Worm (Caenorhabditis elegans) whole organism, young adult: ENCODE data around the gene C41A3.2.
A peak's percentile ranks its signal among the peaks of the same experiment; 100 is the strongest.

Source experiments
- B0261.1 ChIP-seq: sonication (generic microtip); optimal IDR thresholded peaks from 2 replicates; lab custom pipeline; 2016; ENCODE audit warnings: mild to moderate bottlenecking, missing genetic modification characterization, moderate library complexity, missing compliant biosample characterization
- F10E7.11 ChIP-seq: sonication (generic microtip); optimal IDR thresholded peaks from 2 replicates; lab custom pipeline; 2017; ENCODE audit warnings: mild to moderate bottlenecking, missing genetic modification characterization, moderate library complexity, missing compliant biosample characterization
- F39B2.1 ChIP-seq: fragments of 200-800 bp; sonication (Bioruptor generic); IDR thresholded peaks from 2 replicates; pipeline ENCODE4 v1.3.6; 2022; ENCODE audit warnings: missing genetic modification reagents, missing genetic modification characterization, missing compliant biosample characterization
- F57C9.4 ChIP-seq: sonication (generic microtip); optimal IDR thresholded peaks from 2 replicates; lab custom pipeline; 2017; ENCODE audit warnings: mild to moderate bottlenecking, missing genetic modification characterization, missing compliant biosample characterization
- K12H6.12 ChIP-seq: fragments of 200-800 bp; sonication (Bioruptor generic); optimal IDR thresholded peaks from 2 replicates; lab custom pipeline; 2018; ENCODE audit warnings: mild to moderate bottlenecking, missing genetic modification characterization, missing compliant biosample characterization
- Y53G8AR.9 ChIP-seq: fragments of 200-800 bp; sonication (Bioruptor generic); conservative IDR thresholded peaks from 2 replicates; pipeline ENCODE4 v1.3.6; 2022; ENCODE audit warnings: missing genetic modification reagents, missing genetic modification characterization, missing compliant biosample characterization
- Y56A3A.18 ChIP-seq: fragments of 200-800 bp; sonication (Bioruptor generic); IDR thresholded peaks from 2 replicates; pipeline ENCODE4 v1.3.6; 2022; ENCODE audit warnings: missing genetic modification reagents, missing genetic modification characterization, missing compliant biosample characterization
- Y79H2A.3 ChIP-seq: fragments of 200-800 bp; sonication (Bioruptor generic); conservative IDR thresholded peaks from 2 replicates; pipeline ENCODE4 v1.3.6; 2022; ENCODE audit warnings: missing genetic modification reagents, missing genetic modification characterization, missing compliant biosample characterization
- atf-7 ChIP-seq: sonication (generic microtip); optimal IDR thresholded peaks from 2 replicates; lab custom pipeline; 2017; ENCODE audit warnings: mild to moderate bottlenecking, missing genetic modification characterization, missing compliant biosample characterization
- attf-3 ChIP-seq: fragments of 200-800 bp; sonication (Bioruptor generic); conservative IDR thresholded peaks from 2 replicates; pipeline ENCODE4 v1.3.6; 2022; ENCODE audit warnings: missing genetic modification reagents, missing genetic modification characterization, missing compliant biosample characterization
- bed-1 ChIP-seq: fragments of 200-800 bp; sonication (Bioruptor generic); IDR thresholded peaks from 2 replicates; pipeline ENCODE4 v1.3.6; 2022; ENCODE audit warnings: missing genetic modification reagents, missing genetic modification characterization, missing compliant biosample characterization
- bed-2 ChIP-seq: fragments of 200-800 bp; sonication (Bioruptor generic); IDR thresholded peaks from 2 replicates; pipeline ENCODE4 v1.3.6; 2022; ENCODE audit warnings: missing genetic modification reagents, missing genetic modification characterization, missing compliant biosample characterization
- cebp-1 ChIP-seq, 2 experiments: fragments of 200-800 bp in 1 of 2; sonication (Bioruptor generic) in 1 of 2; sonication (generic microtip) in 1 of 2; IDR thresholded peaks in 1 of 2; optimal IDR thresholded peaks in 1 of 2; 2 replicates each; pipeline versions ENCODE4 v1.3.6 to Lab custom; 2017 to 2022; ENCODE audit warnings: missing compliant biosample characterization in 2 of 2, missing genetic modification characterization in 2 of 2, mild to moderate bottlenecking in 1 of 2, missing genetic modification reagents in 1 of 2, moderate library complexity in 1 of 2
- ceh-27 ChIP-seq: fragments of 200-800 bp; sonication (Bioruptor generic); optimal IDR thresholded peaks from 2 replicates; lab custom pipeline; 2018; ENCODE audit warnings: mild to moderate bottlenecking, missing genetic modification characterization, moderate library complexity, missing compliant biosample characterization
- ceh-40 ChIP-seq: fragments of 200-800 bp; sonication (Bioruptor generic); IDR thresholded peaks from 2 replicates; pipeline ENCODE4 v1.3.6; 2022; ENCODE audit warnings: missing genetic modification characterization, missing compliant biosample characterization
- ceh-79 ChIP-seq: sonication (generic microtip); optimal IDR thresholded peaks from 2 replicates; lab custom pipeline; 2017; ENCODE audit warnings: mild to moderate bottlenecking, missing genetic modification characterization, missing compliant biosample characterization
- chd-7 ChIP-seq: sonication (generic microtip); optimal IDR thresholded peaks from 2 replicates; lab custom pipeline; 2016; ENCODE audit warnings: mild to moderate bottlenecking, missing genetic modification characterization, moderate library complexity, missing compliant biosample characterization
- dox-1 ChIP-seq: fragments of 200-800 bp; sonication (Bioruptor generic); IDR thresholded peaks from 2 replicates; pipeline ENCODE4 v1.3.6; 2022; ENCODE audit warnings: missing genetic modification reagents, missing genetic modification characterization, missing compliant biosample characterization
- dpff-1 ChIP-seq: sonication (generic microtip); optimal IDR thresholded peaks from 2 replicates; lab custom pipeline; 2017; ENCODE audit warnings: mild to moderate bottlenecking, missing genetic modification characterization, missing compliant biosample characterization
- efl-1 ChIP-seq: fragments of 150-350 bp; optimal IDR thresholded peaks from 2 replicates; lab custom pipeline; 2014; ENCODE audit warnings: missing biosample characterization, missing genetic modification reagents, missing genetic modification characterization
- egrh-3 ChIP-seq: fragments of 200-800 bp; sonication (Bioruptor generic); IDR thresholded peaks from 2 replicates; pipeline ENCODE4 v1.3.6; 2022; ENCODE audit warnings: missing genetic modification reagents, missing genetic modification characterization, missing compliant biosample characterization
- ekl-4 ChIP-seq: fragments of 200-800 bp; sonication (Bioruptor generic); IDR thresholded peaks from 2 replicates; pipeline ENCODE4 v1.3.6; 2022; ENCODE audit warnings: missing genetic modification reagents, missing genetic modification characterization, missing compliant biosample characterization
- fkh-3 ChIP-seq: sonication (generic microtip); optimal IDR thresholded peaks from 2 replicates; lab custom pipeline; 2016; ENCODE audit warnings: mild to moderate bottlenecking, missing genetic modification characterization, missing compliant biosample characterization
- gei-17 ChIP-seq: fragments of 200-800 bp; sonication (Bioruptor generic); optimal IDR thresholded peaks from 2 replicates; lab custom pipeline; 2018; ENCODE audit warnings: mild to moderate bottlenecking, missing genetic modification characterization, missing compliant biosample characterization
- hlh-26 ChIP-seq: fragments of 200-800 bp; sonication (Bioruptor generic); conservative IDR thresholded peaks from 2 replicates; pipeline ENCODE4 v1.3.6; 2022; ENCODE audit warnings: missing genetic modification reagents, missing genetic modification characterization, missing compliant biosample characterization
- hmg-1.2 ChIP-seq: fragments of 200-800 bp; sonication (Bioruptor generic); IDR thresholded peaks from 2 replicates; pipeline ENCODE4 v1.3.6; 2022; ENCODE audit warnings: missing genetic modification reagents, missing genetic modification characterization, missing compliant biosample characterization
- let-526 ChIP-seq: fragments of 200-800 bp; sonication (Bioruptor generic); IDR thresholded peaks from 2 replicates; pipeline ENCODE4 v1.3.6; 2022; ENCODE audit warnings: missing genetic modification reagents, missing genetic modification characterization, missing compliant biosample characterization
- madf-6 ChIP-seq: fragments of 200-800 bp; sonication (Bioruptor generic); IDR thresholded peaks from 2 replicates; pipeline ENCODE4 v1.3.6; 2022; ENCODE audit warnings: missing genetic modification reagents, missing genetic modification characterization, missing compliant biosample characterization
- madf-8 ChIP-seq: fragments of 200-800 bp; sonication (Bioruptor generic); conservative IDR thresholded peaks from 2 replicates; pipeline ENCODE4 v1.3.6; 2022; ENCODE audit warnings: missing genetic modification reagents, missing genetic modification characterization, missing compliant biosample characterization
- mcd-1 ChIP-seq: fragments of 200-800 bp; sonication (Bioruptor generic); IDR thresholded peaks from 2 replicates; pipeline ENCODE4 v1.3.6; 2022; ENCODE audit warnings: missing genetic modification reagents, missing genetic modification characterization, missing compliant biosample characterization
- mel-28 ChIP-seq: sonication (generic microtip); optimal IDR thresholded peaks from 2 replicates; lab custom pipeline; 2016; ENCODE audit warnings: borderline replicate concordance, mild to moderate bottlenecking, missing genetic modification characterization, missing compliant biosample characterization
- mxl-1 ChIP-seq: sonication (generic microtip); optimal IDR thresholded peaks from 2 replicates; lab custom pipeline; 2016; ENCODE audit warnings: missing genetic modification characterization, missing compliant biosample characterization
- nfyb-1 ChIP-seq: fragments of 200-800 bp; sonication (Bioruptor generic); IDR thresholded peaks from 2 replicates; pipeline ENCODE4 v1.3.6; 2022; ENCODE audit warnings: missing genetic modification reagents, missing genetic modification characterization, missing compliant biosample characterization
- pbrm-1 ChIP-seq: fragments of 200-800 bp; sonication (Bioruptor generic); IDR thresholded peaks from 2 replicates; pipeline ENCODE4 v1.3.6; 2022; ENCODE audit warnings: missing genetic modification reagents, missing genetic modification characterization, missing compliant biosample characterization
- rcor-1 ChIP-seq: fragments of 200-800 bp; sonication (Bioruptor generic); IDR thresholded peaks from 2 replicates; pipeline ENCODE4 v1.3.6; 2022; ENCODE audit warnings: missing genetic modification reagents, missing genetic modification characterization, missing compliant biosample characterization
- repo-1 ChIP-seq: sonication (generic microtip); optimal IDR thresholded peaks from 2 replicates; lab custom pipeline; 2017; ENCODE audit warnings: mild to moderate bottlenecking, missing genetic modification characterization, missing compliant biosample characterization
- rpc-1 ChIP-seq, 2 experiments: fragments of 150-350 bp in 1 of 2; sonication (generic microtip) in 1 of 2; optimal IDR thresholded peaks; 2 replicates each; lab custom pipeline; 2014 to 2018; ENCODE audit warnings: missing biosample characterization in 1 of 2, missing genetic modification characterization in 1 of 2, missing genetic modification reagents in 1 of 2, missing genotype in 1 of 2
- sptf-2 ChIP-seq: fragments of 200-800 bp; sonication (Bioruptor generic); optimal IDR thresholded peaks from 2 replicates; lab custom pipeline; 2018; ENCODE audit warnings: mild to moderate bottlenecking, missing genetic modification characterization, missing compliant biosample characterization
- xnd-1 ChIP-seq: sonication (generic microtip); optimal IDR thresholded peaks from 2 replicates; lab custom pipeline; 2016; ENCODE audit warnings: missing genotype, missing genetic modification reagents, missing genetic modification characterization, missing compliant biosample characterization
- zfh-2 ChIP-seq: fragments of 200-800 bp; sonication (Bioruptor generic); conservative IDR thresholded peaks from 2 replicates; pipeline ENCODE4 v1.3.6; 2022; ENCODE audit warnings: missing genetic modification reagents, missing genetic modification characterization, missing compliant biosample characterization
- ztf-26 ChIP-seq: sonication (generic microtip); optimal IDR thresholded peaks from 2 replicates; lab custom pipeline; 2017; ENCODE audit warnings: missing genetic modification characterization, missing compliant biosample characterization
- ztf-3 ChIP-seq: fragments of 200-800 bp; sonication (Bioruptor generic); optimal IDR thresholded peaks from 2 replicates; lab custom pipeline; 2018; ENCODE audit warnings: mild to moderate bottlenecking, missing genetic modification characterization, missing compliant biosample characterization
- ztf-6 ChIP-seq: fragments of 200-800 bp; sonication (Bioruptor generic); IDR thresholded peaks from 2 replicates; pipeline ENCODE4 v1.3.6; 2022; ENCODE audit warnings: missing genetic modification reagents, missing genetic modification characterization, missing compliant biosample characterization

The C41A3.2 gene

ce11 chrX:5372638-5373037 is 41.5 kb downstream of the C41A3.2 start, which contains the start of gene F35C8.8:
Gene F35C8.8, minus strand, starts transcription at chrX:5372639.
- peak; percentile 7 for TF ChIP-seq xnd-1 (tag; lab: Kevin White, UChicago)
- peak; percentile 80 for TF ChIP-seq madf-6 (GFP tag; lab: Robert Waterston, UW)
- peak; percentile 66 for TF ChIP-seq efl-1
- TF ChIP-seq hmg-1.2 (GFP tag; lab: Robert Waterston, UW): peak; percentile 48
- TF ChIP-seq dox-1: no peak
- TF ChIP-seq madf-8 (GFP tag; lab: Robert Waterston, UW): peak; percentile 27; the same call in 1 of the 2 replicates
- no peak for TF ChIP-seq mxl-1 (tag; lab: Kevin White, UChicago)

DNA sequence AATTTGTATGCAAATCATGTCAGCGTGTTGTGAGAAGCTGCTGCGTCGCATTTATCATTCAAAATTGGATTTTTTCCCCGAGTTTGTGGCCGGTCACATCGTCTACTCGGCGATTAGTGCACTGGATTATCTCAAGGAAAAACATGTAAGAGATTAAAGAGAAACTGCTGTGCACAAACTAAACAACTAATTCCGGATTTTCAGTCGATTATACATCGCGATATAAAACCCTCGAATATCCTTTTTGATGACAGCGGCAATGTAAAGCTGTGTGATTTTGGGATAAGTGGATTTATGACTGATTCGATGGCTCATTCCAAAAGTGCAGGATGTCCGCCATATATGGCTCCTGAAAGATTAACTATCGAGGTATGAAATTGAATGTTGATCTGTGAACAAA is 43.5 kb downstream of the C41A3.2 start:
- TF ChIP-seq dpff-1 (tag; lab: Kevin White, UChicago) (no peak), sptf-2 (no peak), B0261.1 (tag; lab: Kevin White, UChicago) (no peak), pbrm-1 (no peak), F10E7.11 (tag; lab: Kevin White, UChicago) (no peak), ztf-3 (no peak), egrh-3 (no peak), rcor-1 (GFP tag; lab: Robert Waterston, UW) (no peak), ceh-40 (GFP tag; lab: Robert Waterston, UW) (no peak), Y79H2A.3 (GFP tag; lab: Robert Waterston, UW) (no peak), F57C9.4 (tag; lab: Kevin White, UChicago) (no peak), ceh-79 (tag; lab: Kevin White, UChicago) (no peak), Y56A3A.18 (no peak), fkh-3 (tag; lab: Kevin White, UChicago) (no peak), hlh-26 (GFP tag; lab: Robert Waterston, UW) (no peak), ztf-6 (no peak)

DNA sequence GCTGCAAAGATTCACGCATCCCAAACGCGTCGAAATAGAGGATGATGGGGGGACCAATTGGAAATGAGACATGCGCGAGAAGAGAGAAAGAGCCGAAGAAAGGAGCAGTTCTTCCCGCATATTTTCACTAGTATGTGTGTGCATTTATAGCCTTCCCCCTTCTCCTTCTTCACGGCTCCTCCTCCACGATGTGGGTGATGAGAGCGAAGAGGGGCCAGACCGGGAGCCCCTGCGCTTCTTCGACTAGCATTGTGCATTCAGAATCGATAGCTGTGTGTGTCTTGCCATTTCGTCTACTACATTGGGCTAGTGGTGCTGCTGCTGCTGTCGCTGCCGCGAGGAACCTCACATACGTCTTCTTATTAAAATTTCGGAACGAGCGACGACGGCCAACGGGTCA is 45.9 kb downstream of the C41A3.2 start, which contains the start of gene jkk-1:
TSS of gene jkk-1 (plus strand) at position 249 of the 400 bp plus-strand sequence.
- TF ChIP-seq K12H6.12 (tag; lab: Kevin White, UChicago): no peak
- no peak for TF ChIP-seq chd-7 (tag; lab: Kevin White, UChicago)
- TF ChIP-seq mcd-1 (GFP tag; lab: Robert Waterston, UW): no peak
- TF ChIP-seq atf-7 (tag; lab: Kevin White, UChicago): no peak
- 0 out of 2 replicates have a peak, but pooled peaks have one; percentile 5 for TF ChIP-seq egrh-3
- TF ChIP-seq mel-28 (tag; lab: Kevin White, UChicago): no peak
- no peak for TF ChIP-seq gei-17 (GFP tag; lab: Kevin White, UChicago)
- TF ChIP-seq zfh-2: peak; percentile 73
- no peak for TF ChIP-seq ekl-4 (GFP tag; lab: Robert Waterston, UW)
- no peak for TF ChIP-seq nfyb-1 (GFP tag; lab: Robert Waterston, UW)
- no peak for TF ChIP-seq attf-3 (GFP tag; lab: Robert Waterston, UW)
- no peak for TF ChIP-seq xnd-1 (tag; lab: Kevin White, UChicago)
- TF ChIP-seq cebp-1 (GFP tag; IDR thresholded peaks at IDR 0.05; lab: Robert Waterston, UW): no peak
- TF ChIP-seq cebp-1 (tag; optimal IDR thresholded peaks at IDR 0.05; lab: Kevin White, UChicago): peak; percentile 51
- no peak for TF ChIP-seq F39B2.1 (GFP tag; lab: Robert Waterston, UW)
- peak; percentile 8 for TF ChIP-seq ceh-27
- TF ChIP-seq Y53G8AR.9: no peak
- TF ChIP-seq let-526 (GFP tag; lab: Robert Waterston, UW): no peak
- peak; percentile 47 for TF ChIP-seq fkh-3 (tag; lab: Kevin White, UChicago)
- TF ChIP-seq bed-2 (GFP tag; lab: Robert Waterston, UW): no peak
- no peak for TF ChIP-seq repo-1 (tag; lab: Kevin White, UChicago)
- no peak for TF ChIP-seq rpc-1 (optimal IDR thresholded peaks at IDR 0.05; lab: Kevin White, UChicago)
- TF ChIP-seq rpc-1 (tag; optimal IDR thresholded peaks at IDR 0.05; lab: Kevin White, UChicago): no peak
- TF ChIP-seq ztf-26 (tag; lab: Kevin White, UChicago): no peak
- no peak for TF ChIP-seq bed-1 (GFP tag; lab: Robert Waterston, UW)
- TF ChIP-seq pbrm-1: no peak
